Worm (Caenorhabditis elegans): ENCODE results near the gene Y52E8A.2.

Gene Y52E8A.2

DNA sequence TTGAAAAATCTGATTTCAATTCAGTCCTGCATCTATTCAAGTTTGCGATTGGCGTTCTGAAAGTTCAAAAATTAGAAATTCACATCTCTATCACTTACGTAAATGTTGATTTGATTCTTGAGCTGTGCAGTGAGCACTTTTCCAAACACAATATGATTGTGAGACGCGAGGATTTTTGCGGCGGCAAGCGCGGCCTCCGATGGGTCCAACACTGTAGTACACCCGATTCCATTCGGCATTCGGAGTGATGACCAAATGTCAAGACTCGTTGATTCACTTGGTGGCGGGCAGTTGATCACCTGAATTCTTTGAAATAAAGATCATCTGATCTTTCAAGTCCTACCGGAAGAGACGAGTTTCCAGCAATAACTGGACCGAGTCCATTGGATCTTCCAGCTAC, 49.1 kb downstream of the Y52E8A.2 start:
- TF ChIP-seq elt-1 (tag; optimal IDR thresholded peaks at IDR 0.05; ENCODE audit: borderline replicate concordance, insufficient read depth) (no peak), mab-5 (tag; optimal IDR thresholded peaks at IDR 0.05) (no peak), pha-4 (tag; optimal IDR thresholded peaks at IDR 0.05) (no peak), snpc-4 (tag; optimal IDR thresholded peaks at IDR 0.05) (no peak), M03D4.4 (tag; optimal IDR thresholded peaks at IDR 0.05) (no peak), nhr-237 (tag; optimal IDR thresholded peaks at IDR 0.05) (no peak), ztf-11 (tag; optimal IDR thresholded peaks at IDR 0.05) (no peak), ces-1 (GFP tag; optimal IDR thresholded peaks at IDR 0.05) (no peak), ham-2 (GFP tag; optimal IDR thresholded peaks at IDR 0.05) (no peak), zip-8 (tag; optimal IDR thresholded peaks at IDR 0.05) (no peak), bed-3 (GFP tag; optimal IDR thresholded peaks at IDR 0.05) (no peak), ceh-83 (GFP tag; optimal IDR thresholded peaks at IDR 0.05) (no peak), lsy-2 (tag; optimal IDR thresholded peaks at IDR 0.05) (no peak), mep-1 (tag; optimal IDR thresholded peaks at IDR 0.05) (no peak), ceh-43 (GFP tag; optimal IDR thresholded peaks at IDR 0.05) (no peak), flh-1 (GFP tag; optimal IDR thresholded peaks at IDR 0.05) (no peak), sem-2 (GFP tag; optimal IDR thresholded peaks at IDR 0.05) (no peak)

DNA sequence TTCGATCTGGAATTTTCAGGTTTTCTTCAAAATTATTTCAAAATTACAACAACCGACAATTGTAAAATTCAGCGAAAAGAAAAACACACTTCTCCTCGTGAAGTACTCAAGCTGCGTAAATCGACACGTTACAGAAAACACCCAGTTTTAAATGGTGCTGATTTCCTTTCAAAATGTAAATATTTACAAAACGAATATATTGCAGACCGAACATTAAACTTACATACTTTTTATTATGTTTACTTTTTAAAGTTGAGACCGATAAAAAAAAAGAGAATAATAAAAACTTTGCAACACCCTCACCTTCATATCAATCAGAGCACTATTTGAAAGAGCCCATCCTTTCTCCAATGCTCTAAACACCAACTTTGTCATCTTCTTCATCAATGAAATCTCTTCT, 50.2 kb downstream of the Y52E8A.2 start:
- no peak for TF ChIP-seq mls-2 (tag; optimal IDR thresholded peaks at IDR 0.05)
- no peak for TF ChIP-seq ces-1 (GFP tag; optimal IDR thresholded peaks at IDR 0.05)
- no peak for TF ChIP-seq zip-8 (tag; optimal IDR thresholded peaks at IDR 0.05)
- TF ChIP-seq mep-1 (tag; optimal IDR thresholded peaks at IDR 0.05) = no peak
- no peak for TF ChIP-seq ceh-39 (tag; optimal IDR thresholded peaks at IDR 0.05)
- TF ChIP-seq tbx-8 (GFP tag; optimal IDR thresholded peaks at IDR 0.05) = no peak
- no peak for TF ChIP-seq M03D4.4 (tag; optimal IDR thresholded peaks at IDR 0.05)
